Worm (Caenorhabditis elegans): ENCODE results near the gene bath-42.

The bath-42 gene

ce11 chrIII:8125234-8125633, 37.9 kb downstream of the bath-42 start:
- TF ChIP-seq nhr-2 (tag; optimal IDR thresholded peaks at IDR 0.05) (peak; percentile 43), unc-120 (tag; optimal IDR thresholded peaks at IDR 0.05; ENCODE audit: poor library complexity, severe bottlenecking) (peak; percentile 90), ham-2 (GFP tag; optimal IDR thresholded peaks at IDR 0.05) (no peak), ces-1 (GFP tag; optimal IDR thresholded peaks at IDR 0.05) (peak; percentile 70), pha-4 (tag; optimal IDR thresholded peaks at IDR 0.05) (peak; percentile 48), lsy-2 (tag; optimal IDR thresholded peaks at IDR 0.05) (peak; percentile 11), lin-32 (GFP tag; optimal IDR thresholded peaks at IDR 0.05) (no peak), unc-62 (GFP tag; optimal IDR thresholded peaks at IDR 0.05) (peak; percentile 58)

DNA sequence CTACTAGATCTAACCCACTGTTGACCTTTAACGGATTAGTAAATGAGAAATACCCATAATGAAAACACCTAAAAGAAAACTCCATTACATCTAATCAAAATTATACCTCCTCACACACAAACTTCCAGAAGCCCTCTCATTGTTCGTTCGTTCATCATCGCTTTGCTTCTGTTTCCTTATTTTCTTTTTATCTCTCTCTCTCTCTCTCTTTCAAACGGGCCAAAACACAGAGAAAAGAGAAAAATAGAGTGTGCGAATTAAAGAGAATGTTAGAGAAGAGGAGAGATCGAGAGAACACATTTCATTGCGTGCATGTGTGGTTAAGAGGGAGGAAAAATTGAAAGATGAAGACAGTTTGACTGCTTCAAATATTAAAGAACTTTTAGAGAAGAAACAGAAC, 38.9 kb downstream of the bath-42 start:
- no peak for TF ChIP-seq nhr-28 (tag; optimal IDR thresholded peaks at IDR 0.05)
- peak; percentile 52 for TF ChIP-seq nhr-237 (tag; optimal IDR thresholded peaks at IDR 0.05)
- no peak for TF ChIP-seq zip-8 (tag; optimal IDR thresholded peaks at IDR 0.05)
- TF ChIP-seq lin-13 (tag; optimal IDR thresholded peaks at IDR 0.05): no peak
- no peak for TF ChIP-seq ztf-11 (tag; optimal IDR thresholded peaks at IDR 0.05)
- TF ChIP-seq hlh-1 (tag; optimal IDR thresholded peaks at IDR 0.05): peak; percentile 5
- TF ChIP-seq lsy-2 (tag; optimal IDR thresholded peaks at IDR 0.05): peak; percentile 34
- peak; percentile 18 for TF ChIP-seq unc-62 (GFP tag; optimal IDR thresholded peaks at IDR 0.05)
- TF ChIP-seq pha-4 (tag; optimal IDR thresholded peaks at IDR 0.05): no peak
- no peak for TF ChIP-seq drap-1 (GFP tag; optimal IDR thresholded peaks at IDR 0.05)
- TF ChIP-seq unc-120 (tag; optimal IDR thresholded peaks at IDR 0.05; ENCODE audit: poor library complexity, severe bottlenecking): peak; percentile 30
- TF ChIP-seq ces-1 (GFP tag; optimal IDR thresholded peaks at IDR 0.05): peak; percentile 79
- TF ChIP-seq nhr-76 (tag; optimal IDR thresholded peaks at IDR 0.05): no peak
- TF ChIP-seq nhr-12 (tag; optimal IDR thresholded peaks at IDR 0.05): no peak
- no peak for TF ChIP-seq sptf-1 (tag; optimal IDR thresholded peaks at IDR 0.05)
- no peak for TF ChIP-seq elt-1 (tag; optimal IDR thresholded peaks at IDR 0.05; ENCODE audit: borderline replicate concordance, insufficient read depth)
- TF ChIP-seq mep-1 (tag; optimal IDR thresholded peaks at IDR 0.05): no peak
- no peak for TF ChIP-seq sem-2 (GFP tag; optimal IDR thresholded peaks at IDR 0.05)
- TF ChIP-seq snpc-4 (tag; optimal IDR thresholded peaks at IDR 0.05): no peak
- no peak for TF ChIP-seq unc-39 (tag; optimal IDR thresholded peaks at IDR 0.05)
- no peak for TF ChIP-seq lin-32 (GFP tag; optimal IDR thresholded peaks at IDR 0.05)
- TF ChIP-seq blmp-1 (tag; optimal IDR thresholded peaks at IDR 0.05): no peak
- TF ChIP-seq elt-3 (tag; optimal IDR thresholded peaks at IDR 0.05): no peak
- TF ChIP-seq ceh-43 (GFP tag; optimal IDR thresholded peaks at IDR 0.05): no peak
- TF ChIP-seq ceh-83 (GFP tag; optimal IDR thresholded peaks at IDR 0.05): no peak
- TF ChIP-seq cnd-1 (tag; optimal IDR thresholded peaks at IDR 0.05): no peak
- no peak for TF ChIP-seq M03D4.4 (tag; optimal IDR thresholded peaks at IDR 0.05)
- TF ChIP-seq mab-5 (tag; optimal IDR thresholded peaks at IDR 0.05): no peak
- TF ChIP-seq ceh-39 (tag; optimal IDR thresholded peaks at IDR 0.05): no peak
- TF ChIP-seq mls-2 (tag; optimal IDR thresholded peaks at IDR 0.05): peak; percentile 48
- TF ChIP-seq bed-3 (GFP tag; optimal IDR thresholded peaks at IDR 0.05): no peak
- no peak for TF ChIP-seq tbx-8 (GFP tag; optimal IDR thresholded peaks at IDR 0.05)
- no peak for TF ChIP-seq ham-2 (GFP tag; optimal IDR thresholded peaks at IDR 0.05)
- TF ChIP-seq nhr-2 (tag; optimal IDR thresholded peaks at IDR 0.05): no peak
- TF ChIP-seq flh-1 (GFP tag; optimal IDR thresholded peaks at IDR 0.05): no peak

DNA sequence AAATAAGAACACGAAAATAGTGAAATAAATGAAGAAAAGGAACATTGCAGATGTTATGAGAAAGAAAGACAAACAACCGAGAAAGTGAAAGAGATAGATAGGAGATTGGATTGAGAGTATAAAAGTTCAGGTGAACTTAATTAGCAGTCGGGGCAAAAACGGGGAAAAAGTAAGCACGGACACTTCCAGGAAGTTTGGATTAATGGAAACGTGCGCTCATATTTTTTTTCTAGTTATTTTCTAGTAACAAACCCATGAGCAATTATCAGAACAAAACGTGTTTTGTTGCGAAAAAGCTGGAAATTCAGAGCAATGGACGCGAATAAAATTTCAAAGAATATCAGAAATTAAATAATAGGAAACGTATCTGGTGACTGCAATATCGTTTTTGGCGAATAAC, 41.3 kb downstream of the bath-42 start:
- TF ChIP-seq ceh-83 (GFP tag; optimal IDR thresholded peaks at IDR 0.05) (no peak), nhr-237 (tag; optimal IDR thresholded peaks at IDR 0.05) (no peak), ceh-43 (GFP tag; optimal IDR thresholded peaks at IDR 0.05) (no peak), nhr-2 (tag; optimal IDR thresholded peaks at IDR 0.05) (no peak), nhr-28 (tag; optimal IDR thresholded peaks at IDR 0.05) (no peak), ceh-39 (tag; optimal IDR thresholded peaks at IDR 0.05) (no peak), ztf-11 (tag; optimal IDR thresholded peaks at IDR 0.05) (no peak), ham-2 (GFP tag; optimal IDR thresholded peaks at IDR 0.05) (no peak), lin-13 (tag; optimal IDR thresholded peaks at IDR 0.05) (no peak), elt-1 (tag; optimal IDR thresholded peaks at IDR 0.05; ENCODE audit: borderline replicate concordance, insufficient read depth) (no peak), ces-1 (GFP tag; optimal IDR thresholded peaks at IDR 0.05) (no peak)

ce11 chrIII:8121132-8121531, 42.1 kb downstream of the bath-42 start, which contains the start of gene gei-8:
Gene gei-8, minus strand, starts transcription at chrIII:8121232.
- no peak for TF ChIP-seq elt-1 (tag; optimal IDR thresholded peaks at IDR 0.05; ENCODE audit: borderline replicate concordance, insufficient read depth)
- TF ChIP-seq nhr-237 (tag; optimal IDR thresholded peaks at IDR 0.05): no peak

Data from whole organism, mixed stage, embryonic.